Fruit fly (Drosophila melanogaster) whole organism, embryonic: Measurements from ENCODE around the gene CG5160.

Source experiments
- Adf1 ChIP-seq: fragments of 200-800 bp; sonication (Bioruptor generic); IDR thresholded peaks from 2 replicates; pipeline ENCODE4 v1.3.6; 2022; ENCODE audit warnings: missing biosample characterization, missing genetic modification characterization
- Atf-2 ChIP-seq: fragments of 200-800 bp; sonication (Bioruptor generic); optimal IDR thresholded peaks from 2 replicates; lab custom pipeline; 2016; ENCODE audit warnings: missing biosample characterization, missing genetic modification characterization
- Atf3 ChIP-seq: fragments of 200-800 bp; sonication (Bioruptor generic); optimal IDR thresholded peaks from 3 replicates; lab custom pipeline; 2016; ENCODE audit warnings: missing biosample characterization, missing genetic modification characterization
- Bdp1 ChIP-seq: fragments of 200-800 bp; sonication (Bioruptor generic); optimal IDR thresholded peaks from 3 replicates; lab custom pipeline; 2016; ENCODE audit warnings: missing biosample characterization, missing genetic modification characterization
- Bgb ChIP-seq: fragments of 200-800 bp; sonication (Bioruptor generic); IDR thresholded peaks from 2 replicates; pipeline ENCODE4 v1.3.6; 2022; ENCODE audit warnings: missing biosample characterization, missing genetic modification characterization; ENCODE audit not compliant: partially characterized antibody
- Bteb2 ChIP-seq: fragments of 200-800 bp; sonication (Bioruptor generic); optimal IDR thresholded peaks from 2 replicates; lab custom pipeline; 2016; ENCODE audit warnings: missing biosample characterization, missing genetic modification characterization
- CG10431 ChIP-seq: fragments of 200-800 bp; sonication (Bioruptor generic); optimal IDR thresholded peaks from 3 replicates; lab custom pipeline; 2018; ENCODE audit warnings: missing biosample characterization, mild to moderate bottlenecking, missing genetic modification characterization
- CG11093 ChIP-seq: fragments of 200-800 bp; sonication (Bioruptor generic); IDR thresholded peaks from 3 replicates; pipeline ENCODE4 v1.3.6; 2022; ENCODE audit warnings: missing biosample characterization, missing genetic modification characterization
- CG11247 ChIP-seq: fragments of 200-800 bp; sonication (Bioruptor generic); IDR thresholded peaks from 2 replicates; pipeline ENCODE4 v1.3.6; 2022; ENCODE audit warnings: missing biosample characterization, missing genetic modification characterization
- CG11723 ChIP-seq: fragments of 200-800 bp; sonication (Bioruptor generic); optimal IDR thresholded peaks from 2 replicates; lab custom pipeline; 2017; ENCODE audit warnings: missing biosample characterization, mild to moderate bottlenecking, missing genetic modification characterization
- CG13287 ChIP-seq: fragments of 200-800 bp; sonication (Bioruptor generic); IDR thresholded peaks from 2 replicates; pipeline ENCODE4 v1.3.6; 2022; ENCODE audit warnings: missing biosample characterization, missing genetic modification characterization; ENCODE audit not compliant: partially characterized antibody
- CG17361 ChIP-seq: fragments of 200-800 bp; sonication (Bioruptor generic); IDR thresholded peaks from 3 replicates; pipeline ENCODE4 v1.3.6; 2022; ENCODE audit warnings: missing biosample characterization, missing genetic modification characterization
- CG2129 ChIP-seq: fragments of 200-800 bp; sonication (Bioruptor generic); IDR thresholded peaks from 2 replicates; pipeline ENCODE4 v1.3.6; 2022; ENCODE audit warnings: missing biosample characterization, missing genetic modification characterization; ENCODE audit not compliant: partially characterized antibody
- CG2889 ChIP-seq: fragments of 200-800 bp; sonication (Bioruptor generic); IDR thresholded peaks from 3 replicates; pipeline ENCODE4 v1.3.6; 2022; ENCODE audit warnings: missing biosample characterization, missing genetic modification characterization
- CG3726 ChIP-seq: fragments of 200-800 bp; sonication (Bioruptor generic); IDR thresholded peaks from 3 replicates; pipeline ENCODE4, ENCODE4 v1.3.6; 2022; ENCODE audit warnings: missing biosample characterization, missing genetic modification characterization
- CG3838 ChIP-seq: fragments of 200-800 bp; sonication (Bioruptor generic); optimal IDR thresholded peaks from 3 replicates; lab custom pipeline; 2016; ENCODE audit warnings: missing biosample characterization, missing genetic modification characterization
- CG3847 ChIP-seq: fragments of 200-800 bp; sonication (Bioruptor generic); IDR thresholded peaks from 2 replicates; pipeline ENCODE4 v1.3.6; 2022; ENCODE audit warnings: missing biosample characterization, missing genetic modification characterization
- CG6272 ChIP-seq: fragments of 200-800 bp; sonication (Bioruptor generic); IDR thresholded peaks from 2 replicates; pipeline ENCODE4 v1.3.6; 2022; ENCODE audit warnings: missing biosample characterization, missing genetic modification characterization
- CG6813 ChIP-seq: fragments of 200-800 bp; sonication (Bioruptor generic); optimal IDR thresholded peaks from 2 replicates; lab custom pipeline; 2017; ENCODE audit warnings: missing biosample characterization, missing genetic modification characterization, mild to moderate bottlenecking, moderate library complexity, missing genetic modification reagents
- CG7271 ChIP-seq: fragments of 200-800 bp; sonication (Bioruptor generic); optimal IDR thresholded peaks from 2 replicates; lab custom pipeline; 2018; ENCODE audit warnings: missing biosample characterization, mild to moderate bottlenecking, missing genetic modification characterization, moderate library complexity
- CG8281 ChIP-seq: fragments of 200-800 bp; sonication (Bioruptor generic); optimal IDR thresholded peaks from 2 replicates; lab custom pipeline; 2018; ENCODE audit warnings: missing biosample characterization, mild to moderate bottlenecking, missing genetic modification characterization, moderate library complexity
- Dll ChIP-seq: fragments of 200-800 bp; sonication (Bioruptor generic); IDR thresholded peaks from 4 replicates; pipeline ENCODE4 v1.3.6; 2022; ENCODE audit warnings: missing biosample characterization, missing genetic modification characterization; ENCODE audit not compliant: partially characterized antibody
- Ets97D ChIP-seq: fragments of 200-800 bp; sonication (Bioruptor generic); optimal IDR thresholded peaks from 3 replicates; lab custom pipeline; 2016; ENCODE audit warnings: missing biosample characterization, missing genetic modification characterization
- HLH4C ChIP-seq: fragments of 200-800 bp; sonication (Bioruptor generic); IDR thresholded peaks from 3 replicates; pipeline ENCODE4 v1.3.6; 2022; ENCODE audit warnings: missing biosample characterization, missing genetic modification characterization; ENCODE audit not compliant: partially characterized antibody
- Mes4 ChIP-seq: fragments of 200-800 bp; sonication (Bioruptor generic); optimal IDR thresholded peaks from 2 replicates; lab custom pipeline; 2016; ENCODE audit warnings: missing biosample characterization, missing genetic modification characterization
- NfI ChIP-seq: fragments of 200-800 bp; sonication (Bioruptor generic); optimal IDR thresholded peaks from 3 replicates; lab custom pipeline; 2018; ENCODE audit warnings: missing biosample characterization, mild to moderate bottlenecking, missing genetic modification characterization, moderate library complexity
- Ssrp ChIP-seq: fragments of 200-800 bp; sonication (Bioruptor generic); optimal IDR thresholded peaks from 2 replicates; lab custom pipeline; 2018; ENCODE audit warnings: missing biosample characterization, mild to moderate bottlenecking, missing genetic modification characterization, moderate library complexity
- Xbp1 ChIP-seq: fragments of 200-800 bp; sonication (Bioruptor generic); optimal IDR thresholded peaks from 3 replicates; lab custom pipeline; 2016; ENCODE audit warnings: missing biosample characterization, mild to moderate bottlenecking, missing genetic modification characterization
- az2 ChIP-seq: fragments of 200-800 bp; sonication (Bioruptor generic); optimal IDR thresholded peaks from 3 replicates; lab custom pipeline; 2016; ENCODE audit warnings: missing biosample characterization, missing genetic modification characterization
- caup ChIP-seq: fragments of 200-800 bp; sonication (Bioruptor generic); optimal IDR thresholded peaks from 3 replicates; lab custom pipeline; 2017; ENCODE audit warnings: missing biosample characterization, mild to moderate bottlenecking, missing genetic modification characterization, moderate library complexity; ENCODE audit not compliant: severe bottlenecking
- chn ChIP-seq: fragments of 200-800 bp; sonication (Bioruptor generic); optimal IDR thresholded peaks from 2 replicates; lab custom pipeline; 2016; ENCODE audit warnings: missing biosample characterization, missing genetic modification characterization
- dpn ChIP-seq, 2 experiments: fragments of 200-800 bp; sonication (Bioruptor generic); optimal IDR thresholded peaks; 3 replicates each; lab custom pipeline; 2016; ENCODE audit warnings: missing biosample characterization in 2 of 2, missing genetic modification characterization in 2 of 2
- exex ChIP-seq: fragments of 200-800 bp; sonication (Bioruptor generic); optimal IDR thresholded peaks from 4 replicates; lab custom pipeline; 2018; ENCODE audit warnings: missing biosample characterization, mild to moderate bottlenecking, missing genetic modification characterization, moderate library complexity
- gcm ChIP-seq: fragments of 200-800 bp; sonication (Bioruptor generic); optimal IDR thresholded peaks from 2 replicates; lab custom pipeline; 2019; ENCODE audit warnings: missing biosample characterization, mild to moderate bottlenecking, missing genetic modification characterization, moderate library complexity
- gt ChIP-seq: fragments of 200-800 bp; sonication (Bioruptor generic); IDR thresholded peaks from 2 replicates; pipeline ENCODE4 v1.3.6; 2022; ENCODE audit warnings: missing biosample characterization, missing genetic modification characterization
- insv ChIP-seq, 2 experiments: fragments of 200-800 bp; sonication (Bioruptor generic); optimal IDR thresholded peaks; 3 replicates each; lab custom pipeline; 2016 to 2018; ENCODE audit warnings: missing biosample characterization in 2 of 2, missing genetic modification characterization in 2 of 2
- inv ChIP-seq: fragments of 200-800 bp; sonication (Bioruptor generic); IDR thresholded peaks from 2 replicates; pipeline ENCODE4 v1.3.6; 2022; ENCODE audit warnings: missing biosample characterization, missing genetic modification characterization; ENCODE audit not compliant: partially characterized antibody
- jing ChIP-seq: fragments of 200-800 bp; sonication (Bioruptor generic); optimal IDR thresholded peaks from 2 replicates; lab custom pipeline; 2018; ENCODE audit warnings: missing biosample characterization, mild to moderate bottlenecking, missing genetic modification characterization
- lov ChIP-seq, 2 experiments: fragments of 200-800 bp in 1 of 2; fragments of >200 bp in 1 of 2; sonication (Bioruptor generic) in 1 of 2; IDR thresholded peaks in 1 of 2; optimal IDR thresholded peaks in 1 of 2; 2 replicates in 1 of 2; 3 replicates in 1 of 2; pipeline versions ENCODE4 v1.3.6 to Lab custom; 2017 to 2022; ENCODE audit warnings: missing biosample characterization in 1 of 2, missing genetic modification characterization in 1 of 2
- mam ChIP-seq: fragments of 200-800 bp; sonication (Bioruptor generic); optimal IDR thresholded peaks from 3 replicates; lab custom pipeline; 2016; ENCODE audit warnings: missing biosample characterization, missing genetic modification characterization
- pnt ChIP-seq: fragments of 200-800 bp; sonication (Bioruptor generic); optimal IDR thresholded peaks from 3 replicates; lab custom pipeline; 2016; ENCODE audit warnings: missing biosample characterization, missing genetic modification characterization
- ro ChIP-seq: fragments of 200-800 bp; sonication (Bioruptor generic); IDR thresholded peaks from 2 replicates; pipeline ENCODE4 v1.3.6; 2022; ENCODE audit warnings: missing biosample characterization, missing genetic modification characterization
- slbo ChIP-seq: fragments of 200-800 bp; sonication (Bioruptor generic); IDR thresholded peaks from 2 replicates; pipeline ENCODE4 v1.3.6; 2022; ENCODE audit warnings: missing biosample characterization, missing genetic modification characterization
- stc ChIP-seq: fragments of 200-800 bp; sonication (Bioruptor generic); IDR thresholded peaks from 2 replicates; pipeline ENCODE4 v1.3.6; 2022; ENCODE audit warnings: missing biosample characterization, missing genetic modification characterization
- stwl ChIP-seq: fragments of 200-800 bp; sonication (Bioruptor generic); optimal IDR thresholded peaks from 3 replicates; lab custom pipeline; 2018; ENCODE audit warnings: missing biosample characterization, mild to moderate bottlenecking, missing genetic modification characterization, moderate library complexity
- tap ChIP-seq: fragments of 200-800 bp; optimal IDR thresholded peaks from 3 replicates; lab custom pipeline; 2019; ENCODE audit warnings: missing biosample characterization, mild to moderate bottlenecking, missing genetic modification characterization, moderate library complexity
- trem ChIP-seq: fragments of 200-800 bp; optimal IDR thresholded peaks from 3 replicates; lab custom pipeline; 2019; ENCODE audit warnings: missing biosample characterization, mild to moderate bottlenecking, missing genetic modification characterization, moderate library complexity
- vvl ChIP-seq: fragments of 200-800 bp; sonication (Bioruptor generic); IDR thresholded peaks from 2 replicates; pipeline ENCODE4 v1.3.6; 2022; ENCODE audit warnings: missing biosample characterization, missing genetic modification characterization
- yki ChIP-seq: fragments of >200 bp; optimal IDR thresholded peaks from 3 replicates; lab custom pipeline; 2018

The CG5160 gene

dm6 chr2L:7424907-7425689 is 26.5 kb upstream of the CG5160 start (continued):
- TF ChIP-seq Xbp1 (GFP tag; lab: Kevin White, UChicago) (peak; percentile 43), CG8281 (tag; lab: Kevin White, UChicago) (no peak), Adf1 (GFP tag; lab: Robert Waterston, UW) (peak; percentile 63), NfI (peak; percentile 38), Atf-2 (GFP tag; lab: Kevin White, UChicago) (peak; percentile 19), CG10431 (no peak), CG3726 (GFP tag; lab: Robert Waterston, UW) (no peak), Bgb (no peak), CG11723 (GFP tag; lab: Kevin White, UChicago) (no peak), lov (optimal IDR thresholded peaks at IDR 0.05; lab: Kevin White, UChicago) (no peak), lov (GFP tag; IDR thresholded peaks at IDR 0.05; lab: Robert Waterston, UW) (no peak), az2 (peak; percentile 32), inv (GFP tag; lab: Robert Waterston, UW) (no peak), tap (no peak), CG11093 (GFP tag; lab: Robert Waterston, UW) (no peak), CG11247 (GFP tag; lab: Robert Waterston, UW) (peak; percentile 76), vvl (GFP tag; lab: Robert Waterston, UW) (peak; percentile 68; the same call in 1 of the 2 replicates), stwl (tag; lab: Kevin White, UChicago) (no peak), mam (GFP tag; lab: Kevin White, UChicago) (peak; percentile 90), Bdp1 (GFP tag; lab: Kevin White, UChicago) (no peak), dpn (GFP tag; optimal IDR thresholded peaks at IDR 0.05; lab: Kevin White, UChicago) (peak; percentile 56 to 61), Atf3 (GFP tag; lab: Kevin White, UChicago) (peak; percentile 28), CG3838 (no peak), gcm (GFP tag; lab: Kevin White, UChicago) (no peak), CG2129 (GFP tag; lab: Robert Waterston, UW) (no peak), CG6813 (peak; percentile 3), yki (no peak), stc (GFP tag; lab: Robert Waterston, UW) (peak; percentile 22; the same call in 1 of the 2 replicates), insv (GFP tag; optimal IDR thresholded peaks at IDR 0.05; lab: Kevin White, UChicago) (no peak), CG7271 (tag; lab: Kevin White, UChicago) (no peak), CG3847 (GFP tag; lab: Robert Waterston, UW) (peak; percentile 80), CG6272 (0 out of 2 replicates have a peak, but pooled peaks have one; percentile 29), Ets97D (GFP tag; lab: Kevin White, UChicago) (no peak), HLH4C (no peak), Mes4 (GFP tag; lab: Kevin White, UChicago) (no peak), Bteb2 (peak; percentile 40), CG2889 (GFP tag; lab: Robert Waterston, UW) (peak; percentile 57; the same call in 1 of the 3 replicates), slbo (GFP tag; lab: Robert Waterston, UW) (peak; percentile 95), caup (GFP tag; lab: Kevin White, UChicago) (peak; percentile 75), CG13287 (GFP tag; lab: Robert Waterston, UW) (no peak), gt (GFP tag; lab: Robert Waterston, UW) (no peak), pnt (GFP tag; lab: Kevin White, UChicago) (peak; percentile 15), exex (tag; lab: Kevin White, UChicago) (no peak), jing (GFP tag; lab: Kevin White, UChicago) (no peak), ro (GFP tag; lab: Robert Waterston, UW) (no peak), chn (no peak), Dll (GFP tag; lab: Robert Waterston, UW) (no peak), trem (tag; lab: Kevin White, UChicago) (no peak), CG17361 (GFP tag; lab: Robert Waterston, UW) (no peak), Ssrp (tag; lab: Kevin White, UChicago) (no peak)
